Worm (Caenorhabditis elegans) whole organism, L4 larva: ENCODE data around the gene twk-13.

Experiments used
- R02D3.7 ChIP-seq: fragments of 150-350 bp; sonication (generic microtip); optimal IDR thresholded peaks from 3 replicates; lab custom pipeline; 2014; ENCODE audit warnings: missing biosample characterization, missing genetic modification characterization
- ceh-28 ChIP-seq: fragments of 150-350 bp; optimal IDR thresholded peaks from 2 replicates; lab custom pipeline; 2014; ENCODE audit warnings: missing biosample characterization, missing genetic modification reagents, missing genetic modification characterization
- ces-1 ChIP-seq: fragments of 150-350 bp; sonication (generic microtip); optimal IDR thresholded peaks from 4 replicates; lab custom pipeline; 2014; ENCODE audit warnings: missing biosample characterization, missing genetic modification reagents, missing genetic modification characterization
- duxl-1 ChIP-seq: sonication (generic microtip); optimal IDR thresholded peaks from 2 replicates; lab custom pipeline; 2016; ENCODE audit warnings: mild to moderate bottlenecking, missing genetic modification characterization, moderate library complexity, missing compliant biosample characterization; ENCODE audit not compliant: poor library complexity
- egl-27 ChIP-seq: sonication (generic microtip); optimal IDR thresholded peaks from 3 replicates; lab custom pipeline; 2017; ENCODE audit warnings: missing biosample characterization, missing genetic modification reagents, missing genetic modification characterization
- fkh-10 ChIP-seq: fragments of 150-350 bp; optimal IDR thresholded peaks from 2 replicates; lab custom pipeline; 2014; ENCODE audit warnings: missing biosample characterization, missing genetic modification reagents, missing genetic modification characterization
- fos-1 ChIP-seq: fragments of 150-350 bp; optimal IDR thresholded peaks from 2 replicates; lab custom pipeline; 2014; ENCODE audit warnings: missing biosample characterization, missing genetic modification characterization
- jun-1 ChIP-seq: fragments of 150-350 bp; optimal IDR thresholded peaks from 2 replicates; lab custom pipeline; 2014; ENCODE audit warnings: missing biosample characterization, missing genetic modification reagents, missing genetic modification characterization
- lin-15B ChIP-seq: fragments of 150-350 bp; sonication (generic microtip); optimal IDR thresholded peaks from 3 replicates; lab custom pipeline; 2014; ENCODE audit warnings: missing biosample characterization, missing genetic modification characterization
- lin-39 ChIP-seq: fragments of 150-350 bp; optimal IDR thresholded peaks from 2 replicates; lab custom pipeline; 2014; ENCODE audit warnings: missing biosample characterization, missing genetic modification reagents, missing genetic modification characterization
- nhr-111 ChIP-seq: fragments of 200-800 bp; sonication (Bioruptor generic); optimal IDR thresholded peaks from 2 replicates; lab custom pipeline; 2018; ENCODE audit warnings: mild to moderate bottlenecking, missing genetic modification characterization, missing compliant biosample characterization
- nhr-237 ChIP-seq: sonication (generic microtip); optimal IDR thresholded peaks from 2 replicates; lab custom pipeline; 2017; ENCODE audit warnings: missing biosample characterization, missing genetic modification characterization
- zag-1 ChIP-seq: fragments of 150-350 bp; optimal IDR thresholded peaks from 2 replicates; lab custom pipeline; 2014; ENCODE audit warnings: missing biosample characterization, missing genetic modification characterization

ce11 chrV:12275714-12276113 lies 62.1 kb downstream of the twk-13 start:
- TF ChIP-seq lin-15B (tag; lab: Kevin White, UChicago) (no peak), jun-1 (tag; lab: Kevin White, UChicago) (no peak), nhr-111 (GFP tag; lab: Kevin White, UChicago) (no peak), lin-39 (tag; lab: Kevin White, UChicago) (no peak), ces-1 (no peak), ceh-28 (tag; lab: Kevin White, UChicago) (no peak), duxl-1 (no peak), nhr-237 (no peak), zag-1 (no peak), fos-1 (no peak), fkh-10 (GFP tag; lab: Kevin White, UChicago) (no peak), egl-27 (tag; lab: Kevin White, UChicago) (no peak), R02D3.7 (tag; lab: Kevin White, UChicago) (no peak)
